Fruit fly (Drosophila melanogaster) whole organism, embryonic: ENCODE data around the gene CG14104.

ENCODE experiments used
- Atf6 ChIP-seq: fragments of 200-800 bp; sonication (Bioruptor generic); IDR thresholded peaks from 2 replicates; pipeline ENCODE4 v1.3.6; 2022; ENCODE audit warnings: missing biosample characterization, missing genetic modification characterization
- BEAF-32 ChIP-seq: fragments of 200-800 bp; sonication (Bioruptor generic); optimal IDR thresholded peaks from 3 replicates; lab custom pipeline; 2017; ENCODE audit warnings: missing biosample characterization, missing genetic modification characterization, mild to moderate bottlenecking, moderate library complexity, missing genetic modification reagents
- CG10147 ChIP-seq: fragments of 200-800 bp; sonication (Bioruptor generic); optimal IDR thresholded peaks from 2 replicates; lab custom pipeline; 2019; ENCODE audit warnings: missing biosample characterization, mild to moderate bottlenecking, missing genetic modification characterization, moderate library complexity
- CG10366 ChIP-seq: fragments of 200-800 bp; sonication (Bioruptor generic); IDR thresholded peaks from 2 replicates; pipeline ENCODE4 v1.3.6; 2022; ENCODE audit warnings: missing biosample characterization, missing genetic modification characterization
- CG11247 ChIP-seq: fragments of 200-800 bp; sonication (Bioruptor generic); IDR thresholded peaks from 2 replicates; pipeline ENCODE4 v1.3.6; 2022; ENCODE audit warnings: missing biosample characterization, missing genetic modification characterization
- CG11456 ChIP-seq: fragments of 200-800 bp; sonication (Bioruptor generic); IDR thresholded peaks from 3 replicates; pipeline ENCODE4 v1.3.6; 2022; ENCODE audit warnings: missing biosample characterization, missing genetic modification characterization
- CG12659 ChIP-seq: fragments of 200-800 bp; sonication (Bioruptor generic); optimal IDR thresholded peaks from 3 replicates; lab custom pipeline; 2017; ENCODE audit warnings: mild to moderate bottlenecking, missing biosample characterization, missing genetic modification reagents, missing genetic modification characterization
- CG14441 ChIP-seq: fragments of 200-800 bp; sonication (Bioruptor generic); IDR thresholded peaks from 2 replicates; pipeline ENCODE4 v1.3.6; 2022; ENCODE audit warnings: missing biosample characterization, missing genetic modification characterization
- CG1647 ChIP-seq: fragments of 200-800 bp; sonication (Bioruptor generic); optimal IDR thresholded peaks from 3 replicates; lab custom pipeline; 2016; ENCODE audit warnings: missing biosample characterization, missing genetic modification characterization
- CG18764 ChIP-seq: fragments of 200-800 bp; sonication (Bioruptor generic); optimal IDR thresholded peaks from 3 replicates; lab custom pipeline; 2016; ENCODE audit warnings: missing biosample characterization, missing genetic modification characterization
- CG31388 ChIP-seq: fragments of 200-800 bp; sonication (Bioruptor generic); optimal IDR thresholded peaks from 2 replicates; lab custom pipeline; 2016; ENCODE audit warnings: missing biosample characterization, missing genetic modification characterization
- CG4360 ChIP-seq: fragments of 200-800 bp; sonication (Bioruptor generic); IDR thresholded peaks from 2 replicates; pipeline ENCODE4 v1.3.6; 2022; ENCODE audit warnings: missing biosample characterization, missing genetic modification characterization
- CG4707 ChIP-seq: fragments of 200-800 bp; sonication (Bioruptor generic); optimal IDR thresholded peaks from 2 replicates; lab custom pipeline; 2018; ENCODE audit warnings: missing biosample characterization, mild to moderate bottlenecking, missing genetic modification characterization, moderate library complexity
- CG5953 ChIP-seq: fragments of 200-800 bp; sonication (Bioruptor generic); IDR thresholded peaks from 2 replicates; pipeline ENCODE4 v1.3.6; 2022; ENCODE audit warnings: missing biosample characterization, missing genetic modification characterization
- CG7556 ChIP-seq: fragments of 200-800 bp; sonication (Bioruptor generic); optimal IDR thresholded peaks from 2 replicates; lab custom pipeline; 2017; ENCODE audit warnings: missing biosample characterization, mild to moderate bottlenecking, missing genetic modification characterization
- CG8765 ChIP-seq: fragments of 200-800 bp; sonication (Bioruptor generic); IDR thresholded peaks from 2 replicates; pipeline ENCODE4 v1.3.6; 2022; ENCODE audit warnings: missing biosample characterization, missing genetic modification characterization
- Camta ChIP-seq: fragments of 200-800 bp; sonication (Bioruptor generic); optimal IDR thresholded peaks from 2 replicates; lab custom pipeline; 2016; ENCODE audit warnings: missing biosample characterization, missing genetic modification characterization
- CkIIα-i1 ChIP-seq: fragments of 200-800 bp; sonication (Bioruptor generic); IDR thresholded peaks from 2 replicates; pipeline ENCODE4 v1.3.6; 2022; ENCODE audit warnings: missing biosample characterization, missing genetic modification characterization
- Doc3 ChIP-seq: fragments of 200-800 bp; sonication (Bioruptor generic); IDR thresholded peaks from 3 replicates; pipeline ENCODE4 v1.3.6; 2022; ENCODE audit warnings: missing biosample characterization, missing genetic modification characterization; ENCODE audit not compliant: partially characterized antibody
- Drgx ChIP-seq: fragments of 200-800 bp; sonication (Bioruptor generic); IDR thresholded peaks from 2 replicates; pipeline ENCODE4 v1.3.6; 2022; ENCODE audit warnings: missing biosample characterization, missing genetic modification characterization
- Elba2 ChIP-seq: fragments of 200-800 bp; sonication (Bioruptor generic); optimal IDR thresholded peaks from 3 replicates; lab custom pipeline; 2016; ENCODE audit warnings: missing biosample characterization, missing genetic modification characterization
- HLHmδ ChIP-seq: fragments of 200-800 bp; sonication (Bioruptor generic); optimal IDR thresholded peaks from 2 replicates; lab custom pipeline; 2018; ENCODE audit warnings: missing biosample characterization, mild to moderate bottlenecking, missing genetic modification characterization, moderate library complexity
- MESR4 ChIP-seq: fragments of 200-800 bp; sonication (Bioruptor generic); optimal IDR thresholded peaks from 2 replicates; lab custom pipeline; 2018; ENCODE audit warnings: missing biosample characterization, mild to moderate bottlenecking, missing genetic modification characterization, moderate library complexity
- Meics ChIP-seq: fragments of 200-800 bp; sonication (Bioruptor generic); optimal IDR thresholded peaks from 2 replicates; lab custom pipeline; 2017; ENCODE audit warnings: missing biosample characterization, mild to moderate bottlenecking, missing genetic modification characterization
- NfI ChIP-seq: fragments of 200-800 bp; sonication (Bioruptor generic); optimal IDR thresholded peaks from 3 replicates; lab custom pipeline; 2018; ENCODE audit warnings: missing biosample characterization, mild to moderate bottlenecking, missing genetic modification characterization, moderate library complexity
- Oaz ChIP-seq: fragments of 200-800 bp; sonication (Bioruptor generic); IDR thresholded peaks from 2 replicates; pipeline ENCODE4 v1.3.6; 2022; ENCODE audit warnings: missing biosample characterization, missing genetic modification characterization
- ac ChIP-seq: fragments of 200-800 bp; sonication (Bioruptor generic); optimal IDR thresholded peaks from 3 replicates; lab custom pipeline; 2017; ENCODE audit warnings: missing biosample characterization, mild to moderate bottlenecking, missing genetic modification characterization
- br ChIP-seq: fragments of >200 bp; optimal IDR thresholded peaks from 2 replicates; lab custom pipeline; 2017
- bsh ChIP-seq, 2 experiments: fragments of 200-800 bp; sonication (Bioruptor generic); optimal IDR thresholded peaks; 2 replicates each; lab custom pipeline; 2017 to 2018; ENCODE audit warnings: mild to moderate bottlenecking in 2 of 2, missing biosample characterization in 2 of 2, missing genetic modification characterization in 2 of 2, moderate library complexity in 1 of 2
- caup ChIP-seq: fragments of 200-800 bp; sonication (Bioruptor generic); optimal IDR thresholded peaks from 3 replicates; lab custom pipeline; 2017; ENCODE audit warnings: missing biosample characterization, mild to moderate bottlenecking, missing genetic modification characterization, moderate library complexity; ENCODE audit not compliant: severe bottlenecking
- chinmo ChIP-seq: fragments of 200-800 bp; sonication (Bioruptor generic); IDR thresholded peaks from 4 replicates; pipeline ENCODE4 v1.3.6; 2022; ENCODE audit warnings: missing biosample characterization, missing genetic modification characterization; ENCODE audit not compliant: partially characterized antibody
- dati ChIP-seq: fragments of 200-800 bp; sonication (Bioruptor generic); IDR thresholded peaks from 2 replicates; pipeline ENCODE4 v1.3.6; 2022; ENCODE audit warnings: missing biosample characterization, missing genetic modification characterization
- gfzf ChIP-seq: fragments of 200-800 bp; sonication (Bioruptor generic); optimal IDR thresholded peaks from 2 replicates; lab custom pipeline; 2016; ENCODE audit warnings: missing biosample characterization, mild to moderate bottlenecking, missing genetic modification characterization, moderate library complexity
- inv ChIP-seq: fragments of 200-800 bp; sonication (Bioruptor generic); IDR thresholded peaks from 2 replicates; pipeline ENCODE4 v1.3.6; 2022; ENCODE audit warnings: missing biosample characterization, missing genetic modification characterization; ENCODE audit not compliant: partially characterized antibody
- kah ChIP-seq: fragments of 200-800 bp; sonication (Bioruptor generic); optimal IDR thresholded peaks from 2 replicates; lab custom pipeline; 2018; ENCODE audit warnings: missing biosample characterization, mild to moderate bottlenecking, missing genetic modification characterization
- knrl ChIP-seq: fragments of 200-800 bp; sonication (Bioruptor generic); IDR thresholded peaks from 3 replicates; pipeline ENCODE4 v1.3.6; 2022; ENCODE audit warnings: missing biosample characterization, missing genetic modification characterization; ENCODE audit not compliant: partially characterized antibody
- lab ChIP-seq: fragments of 200-800 bp; sonication (Bioruptor generic); optimal IDR thresholded peaks from 3 replicates; lab custom pipeline; 2017; ENCODE audit warnings: missing biosample characterization, missing genetic modification characterization, mild to moderate bottlenecking, moderate library complexity, missing genetic modification reagents
- lov ChIP-seq, 2 experiments: fragments of 200-800 bp in 1 of 2; fragments of >200 bp in 1 of 2; sonication (Bioruptor generic) in 1 of 2; IDR thresholded peaks in 1 of 2; optimal IDR thresholded peaks in 1 of 2; 2 replicates in 1 of 2; 3 replicates in 1 of 2; pipeline versions ENCODE4 v1.3.6 to Lab custom; 2017 to 2022; ENCODE audit warnings: missing biosample characterization in 1 of 2, missing genetic modification characterization in 1 of 2
- nmo ChIP-seq: fragments of 200-800 bp; sonication (Bioruptor generic); optimal IDR thresholded peaks from 2 replicates; lab custom pipeline; 2018; ENCODE audit warnings: missing biosample characterization, mild to moderate bottlenecking, missing genetic modification characterization, moderate library complexity
- pan ChIP-seq, 4 experiments: fragments of >200 bp in 3 of 4; fragments of 200-800 bp in 1 of 4; sonication (Bioruptor generic) in 1 of 4; optimal IDR thresholded peaks in 3 of 4; IDR thresholded peaks in 1 of 4; 2 replicates each; pipeline versions ENCODE4 v1.3.6 to Lab custom; 2017 to 2022; ENCODE audit warnings: missing biosample characterization in 2 of 4, missing genetic modification characterization in 2 of 4, mixed read lengths in 1 of 4
- pho ChIP-seq: fragments of 200-800 bp; sonication (Bioruptor generic); optimal IDR thresholded peaks from 2 replicates; lab custom pipeline; 2016; ENCODE audit warnings: missing biosample characterization, missing genetic modification characterization
- sens ChIP-seq: fragments of 200-800 bp; sonication (Bioruptor generic); peaks from one replicate; lab custom pipeline; 2016; ENCODE audit warnings: missing biosample characterization, missing genetic modification characterization
- seq ChIP-seq: fragments of 200-800 bp; sonication (Bioruptor generic); IDR thresholded peaks from 2 replicates; pipeline ENCODE4 v1.3.6; 2022; ENCODE audit warnings: missing biosample characterization, missing genetic modification characterization
- sug ChIP-seq: fragments of 200-800 bp; optimal IDR thresholded peaks from 2 replicates; lab custom pipeline; 2019; ENCODE audit warnings: missing biosample characterization, mild to moderate bottlenecking, missing genetic modification characterization, moderate library complexity
- ttk ChIP-seq: fragments of 200-800 bp; sonication (Bioruptor generic); IDR thresholded peaks from 2 replicates; pipeline ENCODE4 v2.1.2; 2022; ENCODE audit warnings: missing biosample characterization, missing genetic modification characterization
- unpg ChIP-seq: fragments of 200-800 bp; sonication (Bioruptor generic); optimal IDR thresholded peaks from 3 replicates; lab custom pipeline; 2018; ENCODE audit warnings: missing biosample characterization, mild to moderate bottlenecking, missing genetic modification characterization, moderate library complexity
- z ChIP-seq: fragments of 200-800 bp; sonication (Bioruptor generic); IDR thresholded peaks from 3 replicates; pipeline ENCODE4 v1.3.6; 2022; ENCODE audit warnings: missing biosample characterization, missing genetic modification characterization

The CG14104 gene

dm6 chr3L:19792717-19793437 lies 14.1 kb downstream of the CG14104 start (continued):
- TF ChIP-seq Elba2 (GFP tag; lab: Kevin White, UChicago): peak; percentile 26
- TF ChIP-seq Drgx (GFP tag; lab: Robert Waterston, UW): peak; percentile 61
- no peak for TF ChIP-seq lov (optimal IDR thresholded peaks at IDR 0.05; lab: Kevin White, UChicago)
- TF ChIP-seq lov (GFP tag; IDR thresholded peaks at IDR 0.05; lab: Robert Waterston, UW): 0 out of 3 replicates have a peak, but pooled peaks have one; percentile 17
- no peak for TF ChIP-seq sens (GFP tag; lab: Kevin White, UChicago)
- TF ChIP-seq chinmo (GFP tag; lab: Robert Waterston, UW): 0 out of 4 replicates have a peak, but pooled peaks have one; percentile 15
- 0 out of 2 replicates have a peak, but pooled peaks have one; percentile 31 for TF ChIP-seq Atf6 (GFP tag; lab: Robert Waterston, UW)
- TF ChIP-seq CG10366 (GFP tag; lab: Robert Waterston, UW): no peak
- no peak for TF ChIP-seq pho (GFP tag; lab: Kevin White, UChicago)
- TF ChIP-seq caup: no peak
- no peak for TF ChIP-seq CG31388 (GFP tag; lab: Kevin White, UChicago)
- TF ChIP-seq MESR4 (GFP tag; lab: Kevin White, UChicago): no peak

dm6 chr3L:19791688-19792073 lies 15.3 kb downstream of the CG14104 start:
- TF ChIP-seq inv (GFP tag; lab: Robert Waterston, UW) (no peak), NfI (peak; percentile 10), sug (tag; lab: Kevin White, UChicago) (peak; percentile 63), CG12659 (GFP tag; lab: Kevin White, UChicago) (no peak), lab (GFP tag; lab: Kevin White, UChicago) (no peak), Meics (GFP tag; lab: Kevin White, UChicago) (no peak), bsh (GFP tag; optimal IDR thresholded peaks at IDR 0.05; lab: Kevin White, UChicago) (no peak), CG10147 (no peak), dati (GFP tag; lab: Robert Waterston, UW) (no peak), Doc3 (no peak), CG14441 (GFP tag; lab: Robert Waterston, UW) (no peak), br (no peak), gfzf (GFP tag; lab: Kevin White, UChicago) (no peak), kah (GFP tag; lab: Kevin White, UChicago) (peak; percentile 38), CG11247 (no peak), knrl (GFP tag; lab: Robert Waterston, UW) (no peak), unpg (no peak), CG8765 (no peak), ac (no peak), seq (GFP tag; lab: Robert Waterston, UW) (peak; percentile 27; the same call in 1 of the 2 replicates), BEAF-32 (no peak), CG4707 (peak; percentile 32), nmo (no peak), CG18764 (GFP tag; lab: Kevin White, UChicago) (no peak), Oaz (GFP tag; lab: Robert Waterston, UW) (no peak), CG7556 (GFP tag; lab: Kevin White, UChicago) (no peak), CG11456 (GFP tag; lab: Robert Waterston, UW) (no peak), HLHmδ (GFP tag; lab: Kevin White, UChicago) (peak; percentile 21), CG5953 (GFP tag; lab: Robert Waterston, UW) (no peak), z (GFP tag; lab: Robert Waterston, UW) (no peak), ttk (no peak), CG4360 (GFP tag; lab: Robert Waterston, UW) (no peak), Camta (no peak), pan (optimal IDR thresholded peaks at IDR 0.05; lab: Kevin White, UChicago) (no peak), pan (GFP tag; optimal IDR thresholded peaks at IDR 0.05 in 1 of 2, IDR thresholded peaks at IDR 0.05 in 1 of 2) (peak in 1 of 2 experiments; percentile 27), CkIIα-i1 (no peak), CG1647 (GFP tag; lab: Kevin White, UChicago) (no peak)
